Fruit fly (Drosophila melanogaster): ENCODE data around the gene CG1316.

CG1316 gene

dm6 chr3L:4269208-4269607 is 14.4 kb upstream of the CG1316 start:
- TF ChIP-seq C15 (GFP tag; IDR thresholded peaks at IDR 0.05), result no peak
- TF ChIP-seq kni (GFP tag; optimal IDR thresholded peaks at IDR 0.05), result peak; percentile 31
- TF ChIP-seq oc (tag; optimal IDR thresholded peaks at IDR 0.05), result peak; percentile 69
- peak; percentile 98 for TF ChIP-seq Blimp-1 (GFP tag; optimal IDR thresholded peaks at IDR 0.05)
- TF ChIP-seq Eip74EF (GFP tag; optimal IDR thresholded peaks at IDR 0.05), result no peak
- TF ChIP-seq insv (GFP tag; optimal IDR thresholded peaks at IDR 0.05), result no peak
- no peak for TF ChIP-seq CG8290 (GFP tag; optimal IDR thresholded peaks at IDR 0.05)
- no peak for TF ChIP-seq CG8290 (tag; optimal IDR thresholded peaks at IDR 0.05)
- peak; percentile 22 for TF ChIP-seq grn (GFP tag; optimal IDR thresholded peaks at IDR 0.05)

- peak; percentile 44 for TF ChIP-seq az2 (GFP tag; optimal IDR thresholded peaks at IDR 0.05)
- TF ChIP-seq usp (GFP tag; optimal IDR thresholded peaks at IDR 0.05), result no peak
- TF ChIP-seq CG4617 (GFP tag; optimal IDR thresholded peaks at IDR 0.05; ENCODE audit: borderline replicate concordance), result no peak
- peak; percentile 71 for TF ChIP-seq row (GFP tag; IDR thresholded peaks at IDR 0.05)
- no peak for TF ChIP-seq bbx (GFP tag; IDR thresholded peaks at IDR 0.05; ENCODE audit: partially characterized antibody)
- TF ChIP-seq Myb (GFP tag; optimal IDR thresholded peaks at IDR 0.05), result no peak
- peak; percentile 62 for TF ChIP-seq salm (tag; optimal IDR thresholded peaks at IDR 0.05)
- no peak for TF ChIP-seq dm (GFP tag; optimal IDR thresholded peaks at IDR 0.05)
- TF ChIP-seq Fer1 (GFP tag; optimal IDR thresholded peaks at IDR 0.05), result peak; percentile 79
- peak; percentile 78 for TF ChIP-seq CG11695 (GFP tag; IDR thresholded peaks at IDR 0.05)
- no peak for TF ChIP-seq Hey (tag; optimal IDR thresholded peaks at IDR 0.05)
- peak; percentile 70 for TF ChIP-seq HLH3B (GFP tag; IDR thresholded peaks at IDR 0.05)
- peak; percentile 79 for TF ChIP-seq tgo (GFP tag; IDR thresholded peaks at IDR 0.05)
- TF ChIP-seq crol (GFP tag; IDR thresholded peaks at IDR 0.05), result peak; percentile 75
- no peak for TF ChIP-seq pita (GFP tag; optimal IDR thresholded peaks at IDR 0.05)
- peak; percentile 87 for TF ChIP-seq CG11504 (tag; optimal IDR thresholded peaks at IDR 0.05)
- TF ChIP-seq CG6813 (GFP tag; optimal IDR thresholded peaks at IDR 0.05), result peak; percentile 65
- TF ChIP-seq chinmo (GFP tag; IDR thresholded peaks at IDR 0.05; ENCODE audit: partially characterized antibody), result no peak
- peak; percentile 48 for TF ChIP-seq CG4424 (GFP tag; optimal IDR thresholded peaks at IDR 0.05)
- TF ChIP-seq slou (GFP tag; optimal IDR thresholded peaks at IDR 0.05), result no peak
- no peak for TF ChIP-seq CG16779 (GFP tag; IDR thresholded peaks at IDR 0.05)
- peak; percentile 8 for TF ChIP-seq CG7928 (GFP tag; optimal IDR thresholded peaks at IDR 0.05)
- peak; percentile 29 for TF ChIP-seq CG30020 (tag; optimal IDR thresholded peaks at IDR 0.05)
- peak; percentile 47 for TF ChIP-seq CG6683 (GFP tag; optimal IDR thresholded peaks at IDR 0.05)
- peak; percentile 84 for TF ChIP-seq CoRest (tag; optimal IDR thresholded peaks at IDR 0.05)
- TF ChIP-seq Camta (GFP tag; optimal IDR thresholded peaks at IDR 0.05), result no peak
- TF ChIP-seq pb (GFP tag; optimal IDR thresholded peaks at IDR 0.05), result no peak
- TF ChIP-seq CG18476 (GFP tag; optimal IDR thresholded peaks at IDR 0.05), result peak; percentile 35
- TF ChIP-seq Ada2b (GFP tag; IDR thresholded peaks at IDR 0.05), result peak; percentile 58
- no peak for TF ChIP-seq BEAF-32 (GFP tag; optimal IDR thresholded peaks at IDR 0.05)
- peak; percentile 35 for TF ChIP-seq Hand (GFP tag; optimal IDR thresholded peaks at IDR 0.05)
- peak; percentile 43; the same call in 1 of the 3 replicates for TF ChIP-seq jigr1 (GFP tag; IDR thresholded peaks at IDR 0.05)
- TF ChIP-seq CG4820 (GFP tag; optimal IDR thresholded peaks at IDR 0.05), result peak; percentile 11
- peak; percentile 43 for TF ChIP-seq Vsx1 (GFP tag; optimal IDR thresholded peaks at IDR 0.05)
- peak; percentile 74 for TF ChIP-seq CG10147 (GFP tag; optimal IDR thresholded peaks at IDR 0.05)
- TF ChIP-seq CG7963 (GFP tag; IDR thresholded peaks at IDR 0.05; ENCODE audit: partially characterized antibody), result no peak
- TF ChIP-seq Lhr (GFP tag; optimal IDR thresholded peaks at IDR 0.05), result peak; percentile 15
- TF ChIP-seq esg (GFP tag; conservative IDR thresholded peaks at IDR 0.05), result peak; percentile 65
- no peak for TF ChIP-seq CG11398 (GFP tag; optimal IDR thresholded peaks at IDR 0.05)
- TF ChIP-seq hkb (optimal IDR thresholded peaks at IDR 0.05), result no peak
- TF ChIP-seq hkb (GFP tag; IDR thresholded peaks at IDR 0.05), result peak; percentile 84
Measured at dm6 chr3L:4269920-4270319, 13.7 kb upstream of the CG1316 start.
